Worm (Caenorhabditis elegans) whole organism, midembryonic: Measurements from ENCODE around the gene C06E1.1.

Experiments
- T22C8.4 ChIP-seq: fragments of 200-800 bp; sonication (Bioruptor generic); IDR thresholded peaks from 2 replicates; pipeline ENCODE4 v1.3.6; 2022; ENCODE audit warnings: missing genetic modification characterization, missing compliant biosample characterization
- cog-1 ChIP-seq: sonication (generic microtip); optimal IDR thresholded peaks from 2 replicates; lab custom pipeline; 2016; ENCODE audit warnings: missing genetic modification characterization, missing compliant biosample characterization
- flt-1 ChIP-seq: fragments of 200-800 bp; sonication (Bioruptor generic); IDR thresholded peaks from 2 replicates; pipeline ENCODE4 v1.3.6; 2022; ENCODE audit warnings: missing genetic modification characterization, missing compliant biosample characterization
- klf-2 ChIP-seq: fragments of 200-800 bp; sonication (Bioruptor generic); conservative IDR thresholded peaks from 2 replicates; pipeline ENCODE4 v1.3.6; 2022; ENCODE audit warnings: missing genetic modification reagents, missing genetic modification characterization, missing compliant biosample characterization
- med-1 ChIP-seq: sonication (generic microtip); optimal IDR thresholded peaks from 2 replicates; lab custom pipeline; 2017; ENCODE audit warnings: missing genetic modification characterization, mild to moderate bottlenecking, missing compliant biosample characterization, antibody characterized with exemption, missing genetic modification reagents; ENCODE audit not compliant: insufficient read depth
- ref-1 ChIP-seq: fragments of 200-800 bp; sonication (Bioruptor generic); conservative IDR thresholded peaks from 2 replicates; pipeline ENCODE4 v1.3.6; 2022; ENCODE audit warnings: missing genetic modification reagents, missing genetic modification characterization, missing compliant biosample characterization
- tab-1 ChIP-seq: fragments of 200-800 bp; sonication (Bioruptor generic); IDR thresholded peaks from 2 replicates; pipeline ENCODE4 v1.3.6; 2022; ENCODE audit warnings: missing genetic modification characterization, missing compliant biosample characterization
- ztf-23 ChIP-seq: fragments of 200-800 bp; sonication (Bioruptor generic); IDR thresholded peaks from 2 replicates; pipeline ENCODE4 v1.3.6; 2022; ENCODE audit warnings: missing genetic modification reagents, missing genetic modification characterization, missing compliant biosample characterization
- ztf-29 ChIP-seq: fragments of 200-800 bp; sonication (Bioruptor generic); IDR thresholded peaks from 2 replicates; pipeline ENCODE4 v1.3.6; 2022; ENCODE audit warnings: missing genetic modification reagents, missing genetic modification characterization, missing compliant biosample characterization

Gene C06E1.1

DNA sequence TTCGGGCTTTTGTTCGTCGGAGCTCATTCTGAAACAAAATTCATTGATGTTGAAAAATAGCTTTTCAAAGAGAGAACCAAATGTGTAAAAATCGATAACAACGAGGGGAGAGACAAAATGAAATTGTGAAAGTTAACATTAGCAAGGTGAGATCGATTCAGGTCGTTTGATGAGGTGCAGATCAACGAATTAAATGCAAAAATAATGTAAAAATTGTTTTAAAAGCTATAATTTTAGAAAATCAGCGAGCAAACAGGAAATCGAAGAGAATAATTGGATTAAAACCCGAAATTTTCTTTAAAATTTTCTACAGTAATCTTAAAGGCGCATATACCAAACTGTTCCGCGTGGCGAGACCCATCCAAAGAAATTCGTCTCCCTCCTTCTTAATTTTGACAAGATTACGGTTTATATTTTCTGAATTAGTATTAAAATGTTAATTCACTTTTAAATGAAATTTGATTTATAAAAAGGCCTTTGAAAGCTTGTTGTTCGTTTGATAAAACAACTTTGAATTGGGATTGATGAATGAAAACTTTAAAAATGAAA, 12.9 kb downstream of the C06E1.1 start, which contains the start of gene C13G5.2:
Gene C13G5.2, minus strand, starts transcription at position 51 of the 549 bp plus-strand sequence.
- no peak for TF ChIP-seq tab-1 (GFP tag; lab: Robert Waterston, UW)
- no peak for TF ChIP-seq klf-2
- no peak for TF ChIP-seq cog-1
- no peak for TF ChIP-seq ztf-29 (GFP tag; lab: Robert Waterston, UW)
- no peak for TF ChIP-seq ztf-23 (GFP tag; lab: Robert Waterston, UW)
- TF ChIP-seq flt-1 (GFP tag; lab: Robert Waterston, UW), result no peak
- no peak for TF ChIP-seq ref-1 (GFP tag; lab: Robert Waterston, UW)
- TF ChIP-seq med-1, result no peak
- TF ChIP-seq T22C8.4 (GFP tag; lab: Robert Waterston, UW), result peak; percentile 26; the same call in 1 of the 2 replicates

DNA sequence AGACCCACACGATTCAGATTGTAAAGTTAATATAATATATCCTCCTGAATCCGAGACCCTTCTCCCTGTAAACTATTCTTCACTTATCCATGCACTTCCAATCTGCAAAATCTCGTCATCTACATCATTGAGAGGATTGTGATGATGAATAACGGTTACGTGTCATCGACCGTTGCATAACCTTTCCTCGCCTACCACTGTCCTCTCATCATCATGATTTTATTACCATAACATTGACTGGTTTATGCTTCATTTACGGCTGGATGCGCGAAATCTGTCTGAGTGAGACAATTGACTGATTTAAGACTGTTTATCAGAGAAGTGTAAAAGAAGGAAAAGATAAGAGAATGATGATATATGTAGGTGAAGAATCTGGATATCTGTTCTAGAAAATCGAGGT, 14.6 kb downstream of the C06E1.1 start:
- TF ChIP-seq ref-1 (GFP tag; lab: Robert Waterston, UW), result no peak
- no peak for TF ChIP-seq klf-2
- no peak for TF ChIP-seq flt-1 (GFP tag; lab: Robert Waterston, UW)
- TF ChIP-seq med-1, result no peak
- TF ChIP-seq tab-1 (GFP tag; lab: Robert Waterston, UW), result no peak

DNA sequence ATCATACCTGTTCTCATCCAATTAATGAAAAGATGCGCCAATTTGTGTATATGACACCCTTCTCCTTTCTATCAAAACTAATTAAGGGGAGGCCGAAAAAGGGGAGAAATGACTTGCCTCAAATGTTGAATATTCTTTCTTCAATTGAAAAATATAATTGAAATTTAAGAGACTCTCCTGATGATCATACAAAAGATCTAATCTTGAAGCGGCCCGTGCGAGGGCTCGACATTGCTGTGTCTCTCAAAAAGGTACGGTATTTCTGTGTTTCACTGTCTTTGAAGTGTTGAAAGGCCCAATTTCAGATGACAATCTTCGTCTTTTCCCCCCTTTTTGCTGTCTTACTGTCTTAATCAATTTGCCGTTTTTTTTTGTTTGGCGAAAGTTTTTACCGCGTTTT, 15.4 kb downstream of the C06E1.1 start:
- no peak for TF ChIP-seq T22C8.4 (GFP tag; lab: Robert Waterston, UW)
- no peak for TF ChIP-seq flt-1 (GFP tag; lab: Robert Waterston, UW)
- no peak for TF ChIP-seq cog-1
- TF ChIP-seq ztf-29 (GFP tag; lab: Robert Waterston, UW), result no peak
- TF ChIP-seq klf-2, result no peak

DNA sequence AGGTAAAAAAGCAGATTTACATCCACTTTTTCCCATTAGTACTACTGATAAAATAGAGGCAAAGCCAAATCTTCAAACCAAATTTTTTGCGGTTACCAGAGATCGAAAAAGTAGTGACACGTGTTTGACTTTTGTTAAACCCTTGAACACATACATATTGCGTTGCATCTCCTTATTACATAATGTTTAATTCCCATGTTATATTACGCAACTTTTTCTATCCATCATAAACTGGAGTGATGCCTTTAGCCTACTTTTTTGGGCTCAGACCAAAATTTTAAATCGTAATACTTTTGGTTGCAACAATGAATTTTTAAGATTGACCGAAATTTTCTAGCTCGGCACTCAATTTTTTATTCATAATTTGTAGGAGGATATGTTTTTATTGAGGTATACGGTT, 16.4 kb downstream of the C06E1.1 start:
- no peak for TF ChIP-seq med-1
- TF ChIP-seq flt-1 (GFP tag; lab: Robert Waterston, UW), result no peak

DNA sequence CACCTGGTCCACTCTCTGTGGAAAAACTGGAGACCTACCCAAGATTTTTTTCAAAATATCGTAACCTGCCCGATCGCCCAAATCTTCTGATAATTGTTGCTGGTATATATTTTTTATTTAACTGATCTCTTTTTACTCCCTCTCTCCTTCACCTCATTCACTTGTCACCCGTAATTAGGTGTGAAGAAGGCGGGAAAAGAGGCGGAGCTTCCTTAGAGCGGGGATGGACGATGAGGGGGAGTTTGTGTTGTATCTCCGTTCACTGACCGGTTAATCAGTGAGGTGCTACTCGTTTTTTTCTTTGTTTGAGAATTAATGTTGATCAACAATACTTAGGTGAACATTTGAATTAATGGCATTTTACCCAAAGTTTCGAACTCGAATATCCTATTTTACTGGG, 16.8 kb downstream of the C06E1.1 start, which contains the start of gene ceh-16:
Gene ceh-16, plus strand, starts transcription at position 301 of the 400 bp plus-strand sequence.
- TF ChIP-seq ztf-29 (GFP tag; lab: Robert Waterston, UW) (no peak), T22C8.4 (GFP tag; lab: Robert Waterston, UW) (no peak), ztf-23 (GFP tag; lab: Robert Waterston, UW) (no peak), klf-2 (no peak), tab-1 (GFP tag; lab: Robert Waterston, UW) (no peak), med-1 (no peak), cog-1 (no peak), ref-1 (GFP tag; lab: Robert Waterston, UW) (no peak), flt-1 (GFP tag; lab: Robert Waterston, UW) (no peak)

DNA sequence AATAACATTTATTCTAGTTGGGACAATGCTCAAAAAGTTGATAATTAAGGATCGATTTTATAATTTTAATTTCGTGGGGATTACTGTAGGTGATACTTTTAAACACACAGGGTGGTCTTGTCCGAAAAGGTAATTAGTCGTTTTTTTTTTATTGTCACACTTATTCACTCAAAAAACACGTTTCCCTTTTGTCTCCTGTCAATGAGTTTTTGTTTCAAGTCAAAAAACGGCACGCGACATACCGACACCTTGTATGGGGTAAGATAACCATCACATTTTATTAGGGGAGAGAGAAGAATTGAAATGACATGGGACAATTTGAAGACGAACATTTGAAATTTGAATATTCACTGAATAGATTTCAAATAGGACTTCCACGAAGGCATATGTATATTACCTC, 19.5 kb downstream of the C06E1.1 start:
- TF ChIP-seq cog-1, result no peak
- TF ChIP-seq T22C8.4 (GFP tag; lab: Robert Waterston, UW), result no peak
- TF ChIP-seq flt-1 (GFP tag; lab: Robert Waterston, UW), result no peak
- TF ChIP-seq ztf-29 (GFP tag; lab: Robert Waterston, UW), result no peak
- no peak for TF ChIP-seq med-1
- no peak for TF ChIP-seq klf-2
- TF ChIP-seq tab-1 (GFP tag; lab: Robert Waterston, UW), result no peak

DNA sequence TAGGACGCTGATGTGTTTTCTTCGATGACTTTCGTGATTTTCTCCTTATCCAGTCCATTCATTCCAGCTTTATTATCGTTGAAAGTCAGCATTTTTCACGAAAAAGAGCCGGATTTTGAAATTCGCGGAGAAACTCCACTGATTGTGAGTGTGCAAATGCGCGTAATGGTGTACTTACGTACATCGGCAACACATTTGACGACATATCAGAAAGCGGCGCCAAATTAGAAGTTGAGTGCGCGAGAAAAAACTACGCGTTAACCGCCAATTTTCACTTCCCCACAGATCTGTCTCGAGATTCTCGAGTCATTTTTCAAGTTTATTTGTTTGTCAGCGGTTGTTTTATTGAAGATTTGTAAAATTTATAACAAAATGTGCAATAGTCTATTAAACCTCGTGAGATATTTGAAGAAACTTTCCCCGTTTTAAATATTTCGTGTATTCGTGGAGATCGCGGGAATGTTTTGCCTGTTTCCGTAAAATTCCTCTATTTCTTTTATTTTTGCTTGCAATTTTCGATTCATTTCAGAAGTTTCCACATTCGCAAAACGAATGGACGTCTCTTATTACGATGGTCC, 22.9 kb downstream of the C06E1.1 start, which contains the start of the genes polk-1 and gpr-1:
Gene polk-1, minus strand, starts transcription at position 186 of the 578 bp plus-strand sequence.
Gene gpr-1, plus strand, starts transcription at position 528 of the 578 bp plus-strand sequence.
- TF ChIP-seq med-1, result no peak
- TF ChIP-seq ztf-23 (GFP tag; lab: Robert Waterston, UW), result no peak
- no peak for TF ChIP-seq flt-1 (GFP tag; lab: Robert Waterston, UW)
- TF ChIP-seq klf-2, result no peak
- TF ChIP-seq tab-1 (GFP tag; lab: Robert Waterston, UW), result no peak
- no peak for TF ChIP-seq cog-1
- no peak for TF ChIP-seq ref-1 (GFP tag; lab: Robert Waterston, UW)
- TF ChIP-seq ztf-29 (GFP tag; lab: Robert Waterston, UW), result no peak
- no peak for TF ChIP-seq T22C8.4 (GFP tag; lab: Robert Waterston, UW)

DNA sequence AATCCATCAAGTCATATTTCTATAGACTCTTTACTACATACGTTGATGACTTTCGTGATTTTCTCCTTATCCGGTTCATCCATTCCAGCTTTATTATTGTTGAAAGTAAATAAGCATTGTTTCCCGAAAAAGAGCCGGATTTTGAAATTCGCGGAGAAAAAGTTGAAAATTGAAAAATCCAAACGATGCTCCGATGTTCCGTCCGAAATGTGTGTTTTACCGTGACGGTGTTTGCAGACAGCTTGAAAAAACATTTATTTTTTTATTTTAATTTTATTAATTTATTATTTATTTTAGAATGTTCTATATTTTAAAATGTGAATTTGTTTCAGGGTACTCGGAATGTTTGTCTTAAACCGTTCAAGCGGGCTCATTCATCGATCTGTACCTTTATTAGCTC, 25.2 kb downstream of the C06E1.1 start, which contains the start of gene dnj-10:
Gene dnj-10, plus strand, starts transcription at position 333 of the 400 bp plus-strand sequence.
- TF ChIP-seq ztf-29 (GFP tag; lab: Robert Waterston, UW) (no peak), klf-2 (no peak), flt-1 (GFP tag; lab: Robert Waterston, UW) (0 out of 2 replicates have a peak, but pooled peaks have one; percentile 48)

DNA sequence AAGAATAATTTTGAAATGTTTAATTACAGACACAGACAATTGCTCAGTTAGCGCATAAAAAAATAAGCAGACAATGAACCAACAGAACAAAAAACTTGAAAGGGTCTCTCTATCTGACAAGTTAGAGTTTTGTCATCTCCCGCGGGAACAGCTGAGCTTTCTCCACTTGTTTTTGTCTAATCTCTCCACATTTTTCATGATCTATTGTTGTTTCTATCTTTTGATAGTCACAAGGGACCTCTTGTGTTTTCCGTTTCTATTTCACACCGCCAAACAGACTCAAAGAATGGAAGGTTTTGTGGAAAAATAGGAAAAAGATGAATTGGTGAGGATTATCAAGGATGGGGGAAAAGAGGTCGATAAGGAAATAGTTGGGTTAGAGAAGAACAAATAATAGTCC, 31.2 kb downstream of the C06E1.1 start:
- TF ChIP-seq ref-1 (GFP tag; lab: Robert Waterston, UW) (no peak), cog-1 (no peak), T22C8.4 (GFP tag; lab: Robert Waterston, UW) (no peak), ztf-29 (GFP tag; lab: Robert Waterston, UW) (no peak)

DNA sequence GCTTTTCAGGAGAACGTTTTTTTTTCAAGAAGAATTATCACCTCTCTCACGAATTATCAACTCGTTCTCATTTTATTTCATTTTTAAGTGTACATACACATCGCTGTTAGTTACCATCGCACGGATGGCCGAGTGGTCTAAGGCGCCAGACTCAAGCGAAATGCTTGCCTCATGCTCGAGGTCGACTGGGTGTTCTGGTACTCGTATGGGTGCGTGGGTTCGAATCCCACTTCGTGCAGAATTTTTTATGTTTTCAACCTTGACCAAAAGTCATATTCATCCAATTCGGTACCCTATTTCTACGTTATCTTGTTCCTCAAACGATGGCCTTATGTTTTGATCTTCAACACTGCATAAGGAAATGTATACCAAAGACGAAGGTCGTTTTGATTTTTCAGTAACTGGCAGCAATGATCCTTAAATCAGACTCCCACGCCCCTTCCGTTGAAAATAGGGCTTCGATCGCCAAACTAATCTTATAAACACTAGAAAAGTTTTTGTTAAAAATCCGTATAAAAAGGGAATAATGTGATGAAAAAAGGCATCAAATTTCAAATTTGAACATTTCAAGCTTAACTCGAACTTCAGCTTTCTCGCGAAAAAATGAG, 33.7 kb downstream of the C06E1.1 start, which contains the start of gene fip-1:
Gene fip-1, plus strand, starts transcription at position 558 of the 608 bp plus-strand sequence.
- TF ChIP-seq med-1 (no peak), ztf-29 (GFP tag; lab: Robert Waterston, UW) (no peak), tab-1 (GFP tag; lab: Robert Waterston, UW) (no peak), ref-1 (GFP tag; lab: Robert Waterston, UW) (no peak), T22C8.4 (GFP tag; lab: Robert Waterston, UW) (no peak), ztf-23 (GFP tag; lab: Robert Waterston, UW) (no peak), cog-1 (no peak), klf-2 (no peak), flt-1 (GFP tag; lab: Robert Waterston, UW) (no peak)
